Worm (Caenorhabditis elegans): Measurements from ENCODE around the gene K11E4.1.

The K11E4.1 gene

DNA sequence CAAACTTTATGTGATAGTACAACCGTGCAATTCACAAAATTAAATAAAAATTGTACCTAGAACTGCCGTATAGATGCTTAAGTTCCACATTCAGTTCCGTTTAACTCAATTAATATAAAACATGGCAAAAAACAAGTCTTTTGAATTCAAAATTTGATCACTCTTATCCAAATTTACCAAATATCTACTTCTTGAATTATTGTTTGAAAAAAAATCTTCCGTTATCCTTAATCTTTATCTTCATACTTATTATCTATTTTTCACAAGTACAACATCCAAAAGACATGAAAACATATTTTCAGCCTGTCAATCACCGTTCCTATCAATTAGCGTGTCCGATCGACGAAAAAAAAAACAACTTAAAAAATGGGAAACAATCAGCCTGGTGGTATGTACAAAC is 41.5 kb downstream of the K11E4.1 start, which contains the start of gene aakb-1:
Gene aakb-1, plus strand, starts transcription at position 301 of the 400 bp plus-strand sequence.
- TF ChIP-seq akir-1 (GFP tag; optimal IDR thresholded peaks at IDR 0.05): no peak
- TF ChIP-seq repo-1 (tag; optimal IDR thresholded peaks at IDR 0.05): no peak
- TF ChIP-seq F22D6.2 (tag; optimal IDR thresholded peaks at IDR 0.05): no peak
- TF ChIP-seq ztf-28 (GFP tag; IDR thresholded peaks at IDR 0.05): no peak
- TF ChIP-seq sdz-38 (tag; optimal IDR thresholded peaks at IDR 0.05): no peak
- TF ChIP-seq F23B12.7 (tag; optimal IDR thresholded peaks at IDR 0.05; ENCODE audit: insufficient read depth): no peak
- TF ChIP-seq K12H6.12 (tag; optimal IDR thresholded peaks at IDR 0.05): no peak
- no peak for TF ChIP-seq gei-17 (GFP tag; optimal IDR thresholded peaks at IDR 0.05)
- no peak for TF ChIP-seq ets-4 (GFP tag; optimal IDR thresholded peaks at IDR 0.05)
- no peak for TF ChIP-seq F37B4.10 (GFP tag; IDR thresholded peaks at IDR 0.05)
- TF ChIP-seq cebp-2 (GFP tag; IDR thresholded peaks at IDR 0.05): no peak
- no peak for TF ChIP-seq ceh-40 (GFP tag; IDR thresholded peaks at IDR 0.05)
- no peak for TF ChIP-seq dpff-1 (tag; optimal IDR thresholded peaks at IDR 0.05)
- no peak for TF ChIP-seq lin-40 (tag; optimal IDR thresholded peaks at IDR 0.05)
- TF ChIP-seq pha-4 (tag; optimal IDR thresholded peaks at IDR 0.05): no peak
- no peak for TF ChIP-seq atf-7 (tag; optimal IDR thresholded peaks at IDR 0.05)
- no peak for TF ChIP-seq hlh-12 (tag; optimal IDR thresholded peaks at IDR 0.05)
- TF ChIP-seq Y79H2A.3 (GFP tag; conservative IDR thresholded peaks at IDR 0.05): no peak
- no peak for TF ChIP-seq B0035.1 (tag; optimal IDR thresholded peaks at IDR 0.05)
- TF ChIP-seq nhr-90 (tag; optimal IDR thresholded peaks at IDR 0.05): no peak

DNA sequence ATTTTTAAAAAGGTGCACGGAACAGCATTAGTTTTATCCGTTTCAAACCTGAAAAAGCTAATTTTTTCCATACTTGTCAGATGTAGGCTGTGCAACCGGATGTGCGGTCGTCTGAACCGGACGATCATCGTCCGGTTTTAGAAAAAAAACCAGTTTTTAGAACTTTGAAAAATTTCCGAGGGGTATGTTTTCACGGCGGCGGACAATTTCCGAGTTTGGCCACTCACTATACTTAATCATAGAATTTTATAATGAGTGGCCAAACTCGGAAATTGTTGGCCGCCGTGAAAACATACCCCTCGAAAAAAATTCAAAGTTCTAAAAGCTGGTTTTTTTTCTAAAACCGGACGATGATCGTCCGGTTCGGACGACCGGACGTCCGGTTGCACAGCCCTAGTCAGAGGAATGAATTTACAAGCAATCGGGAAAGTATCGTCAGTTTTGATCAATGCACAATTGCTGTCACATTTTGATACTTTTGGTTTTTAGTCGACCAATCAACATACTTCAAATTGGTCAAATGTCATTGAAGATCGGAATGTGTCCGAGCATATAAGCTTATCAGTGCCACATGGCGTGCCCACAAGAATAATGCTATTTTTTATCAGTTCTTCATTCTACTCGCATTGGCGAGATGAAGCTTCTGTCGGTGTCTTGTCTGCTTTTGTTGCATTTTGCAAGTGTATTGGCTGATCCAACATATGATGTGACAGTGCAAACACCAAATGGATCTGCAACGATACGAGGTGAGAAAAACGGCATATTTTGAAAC is 45.9 kb downstream of the K11E4.1 start, which contains the start of gene cest-13:
Gene cest-13, plus strand, starts transcription at position 562 of the 772 bp plus-strand sequence.
- TF ChIP-seq snpc-4 (GFP tag; optimal IDR thresholded peaks at IDR 0.05) (no peak), snpc-4 (tag; optimal IDR thresholded peaks at IDR 0.05) (peak in 2 of 4 experiments; percentile 80 to 86), T26A5.8 (tag; optimal IDR thresholded peaks at IDR 0.05) (no peak), dox-1 (GFP tag; IDR thresholded peaks at IDR 0.05) (peak; percentile 50), nhr-27 (tag; optimal IDR thresholded peaks at IDR 0.05) (no peak), tbp1 (GFP tag; optimal IDR thresholded peaks at IDR 0.05) (peak; percentile 3), hmg-1.2 (GFP tag; IDR thresholded peaks at IDR 0.05) (peak; percentile 48), nhr-80 (tag; optimal IDR thresholded peaks at IDR 0.05) (peak; percentile 71), D2030.7 (GFP tag; IDR thresholded peaks at IDR 0.05) (no peak), lag-1 (GFP tag; IDR thresholded peaks at IDR 0.05) (no peak)

Measured in whole organism, young adult.